Fruit fly (Drosophila melanogaster) Kc167 (cell line): ENCODE results near the gene Aladin.

Source experiments
- Myc ChIP-seq: fragments of >200 bp; optimal IDR thresholded peaks from 2 replicates; lab custom pipeline; 2017; ENCODE audit warnings: missing external identifiers
- Sin3A ChIP-seq: fragments of >200 bp; optimal IDR thresholded peaks from 2 replicates; lab custom pipeline; 2018; ENCODE audit warnings: missing external identifiers
- h ChIP-seq: fragments of >200 bp; optimal IDR thresholded peaks from 3 replicates; lab custom pipeline; 2018; ENCODE audit warnings: missing external identifiers
- insv ChIP-seq: fragments of >200 bp; optimal IDR thresholded peaks from 3 replicates; lab custom pipeline; 2018; ENCODE audit warnings: missing external identifiers
- psq ChIP-seq: fragments of >200 bp; optimal IDR thresholded peaks from 2 replicates; lab custom pipeline; 2017; ENCODE audit warnings: missing external identifiers
- ttk ChIP-seq: sonication (Bioruptor generic); optimal IDR thresholded peaks from 2 replicates; lab custom pipeline; 2017; ENCODE audit warnings: missing external identifiers

DNA sequence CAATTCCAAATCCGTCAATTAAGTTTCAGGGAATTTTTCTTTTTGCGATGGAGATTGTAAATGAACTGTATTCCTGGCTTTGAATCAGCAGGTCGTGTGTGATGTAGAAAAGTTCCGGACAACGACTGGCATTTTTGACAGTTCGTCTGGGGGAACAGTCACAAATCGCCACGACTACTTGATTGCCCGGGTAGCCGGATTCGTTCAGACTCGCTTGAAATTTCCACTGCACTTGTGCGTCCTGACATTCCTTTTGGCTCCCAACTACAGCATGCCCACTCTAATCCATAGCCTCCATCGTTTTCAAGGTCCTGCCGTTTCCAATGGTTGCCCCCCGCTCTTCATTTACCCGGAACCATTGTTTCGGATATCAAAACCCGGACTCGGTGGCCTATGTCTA, 3.4 kb upstream of the Aladin start, which contains the start of gene CG17440:
- TF ChIP-seq ttk (lab: Kevin White, UChicago) (no peak), h (lab: Kevin White, UChicago) (no peak), Sin3A (lab: Kevin White, UChicago) (no peak), psq (lab: Kevin White, UChicago) (no peak), Myc (lab: Kevin White, UChicago) (no peak), insv (lab: Kevin White, UChicago) (no peak)
